Fruit fly (Drosophila melanogaster) whole organism, embryonic: ENCODE measurements around the gene sicily.

ENCODE experiments used
- B-H1 ChIP-seq: fragments of 200-800 bp; sonication (Bioruptor generic); IDR thresholded peaks from 3 replicates; pipeline ENCODE4 v1.3.6; 2022; ENCODE audit warnings: missing biosample characterization, missing genetic modification characterization
- Bteb2 ChIP-seq: fragments of 200-800 bp; sonication (Bioruptor generic); optimal IDR thresholded peaks from 2 replicates; lab custom pipeline; 2016; ENCODE audit warnings: missing biosample characterization, missing genetic modification characterization
- CG11093 ChIP-seq: fragments of 200-800 bp; sonication (Bioruptor generic); IDR thresholded peaks from 3 replicates; pipeline ENCODE4 v1.3.6; 2022; ENCODE audit warnings: missing biosample characterization, missing genetic modification characterization
- CG11560 ChIP-seq: fragments of 200-800 bp; sonication (Bioruptor generic); IDR thresholded peaks from 3 replicates; pipeline ENCODE4 v1.3.6; 2022; ENCODE audit warnings: missing biosample characterization, missing genetic modification characterization
- CG12299 ChIP-seq: fragments of 200-800 bp; sonication (Bioruptor generic); optimal IDR thresholded peaks from 2 replicates; lab custom pipeline; 2018; ENCODE audit warnings: missing biosample characterization, mild to moderate bottlenecking, missing genetic modification characterization
- CG12942 ChIP-seq: fragments of 200-800 bp; sonication (Bioruptor generic); optimal IDR thresholded peaks from 3 replicates; lab custom pipeline; 2016; ENCODE audit warnings: missing biosample characterization, missing genetic modification characterization
- CG15601 ChIP-seq: fragments of 200-800 bp; sonication (Bioruptor generic); optimal IDR thresholded peaks from 3 replicates; lab custom pipeline; 2019; ENCODE audit warnings: missing biosample characterization, mild to moderate bottlenecking, missing genetic modification characterization, moderate library complexity
- CG17829 ChIP-seq: fragments of 200-800 bp; optimal IDR thresholded peaks from 2 replicates; lab custom pipeline; 2019; ENCODE audit warnings: missing biosample characterization, mild to moderate bottlenecking, missing genetic modification characterization, moderate library complexity
- CG18011 ChIP-seq: fragments of 200-800 bp; sonication (Bioruptor generic); optimal IDR thresholded peaks from 2 replicates; lab custom pipeline; 2017; ENCODE audit warnings: missing biosample characterization, missing genetic modification characterization, mild to moderate bottlenecking, moderate library complexity, missing genotype
- CG18262 ChIP-seq: fragments of 200-800 bp; optimal IDR thresholded peaks from 3 replicates; lab custom pipeline; 2019; ENCODE audit warnings: missing biosample characterization, mild to moderate bottlenecking, missing genetic modification characterization, moderate library complexity
- CG18599 ChIP-seq: fragments of 200-800 bp; sonication (Bioruptor generic); optimal IDR thresholded peaks from 3 replicates; lab custom pipeline; 2017; ENCODE audit warnings: missing biosample characterization, missing genetic modification characterization, mild to moderate bottlenecking, moderate library complexity, missing genetic modification reagents
- CG18619 ChIP-seq: fragments of 200-800 bp; sonication (Bioruptor generic); optimal IDR thresholded peaks from 3 replicates; lab custom pipeline; 2017; ENCODE audit warnings: missing biosample characterization, mild to moderate bottlenecking, missing genetic modification characterization
- CG2199 ChIP-seq: fragments of 200-800 bp; sonication (Bioruptor generic); IDR thresholded peaks from 3 replicates; pipeline ENCODE4 v1.3.6; 2022; ENCODE audit warnings: missing biosample characterization, missing genetic modification characterization
- CG2875 ChIP-seq: fragments of 200-800 bp; sonication (Bioruptor generic); optimal IDR thresholded peaks from 2 replicates; lab custom pipeline; 2017; ENCODE audit warnings: missing biosample characterization, mild to moderate bottlenecking, missing genetic modification characterization, missing genetic modification reagents
- CG2889 ChIP-seq: fragments of 200-800 bp; sonication (Bioruptor generic); IDR thresholded peaks from 3 replicates; pipeline ENCODE4 v1.3.6; 2022; ENCODE audit warnings: missing biosample characterization, missing genetic modification characterization
- CG31224 ChIP-seq: fragments of 200-800 bp; sonication (Bioruptor generic); IDR thresholded peaks from 2 replicates; pipeline ENCODE4 v1.3.6; 2022; ENCODE audit warnings: missing biosample characterization, missing genetic modification characterization
- CG31365 ChIP-seq: fragments of 200-800 bp; sonication (Bioruptor generic); optimal IDR thresholded peaks from 2 replicates; lab custom pipeline; 2018; ENCODE audit warnings: missing biosample characterization, mild to moderate bottlenecking, missing genetic modification characterization
- CG32532 ChIP-seq: fragments of 200-800 bp; sonication (Bioruptor generic); IDR thresholded peaks from 2 replicates; pipeline ENCODE4 v1.3.6; 2022; ENCODE audit warnings: missing biosample characterization, missing genetic modification characterization
- CG33213 ChIP-seq: fragments of 200-800 bp; sonication (Bioruptor generic); optimal IDR thresholded peaks from 3 replicates; lab custom pipeline; 2016; ENCODE audit warnings: missing biosample characterization, missing genetic modification characterization
- CG33557 ChIP-seq: fragments of 200-800 bp; sonication (Bioruptor generic); optimal IDR thresholded peaks from 2 replicates; lab custom pipeline; 2019; ENCODE audit warnings: missing biosample characterization, mild to moderate bottlenecking, missing genetic modification characterization, moderate library complexity
- CG3847 ChIP-seq: fragments of 200-800 bp; sonication (Bioruptor generic); IDR thresholded peaks from 2 replicates; pipeline ENCODE4 v1.3.6; 2022; ENCODE audit warnings: missing biosample characterization, missing genetic modification characterization
- CG9932 ChIP-seq: fragments of 200-800 bp; sonication (Bioruptor generic); IDR thresholded peaks from 2 replicates; pipeline ENCODE4 v1.3.6; 2022; ENCODE audit warnings: missing biosample characterization, missing genetic modification characterization
- CkIIα-i1 ChIP-seq: fragments of 200-800 bp; sonication (Bioruptor generic); IDR thresholded peaks from 2 replicates; pipeline ENCODE4 v1.3.6; 2022; ENCODE audit warnings: missing biosample characterization, missing genetic modification characterization
- Dfd ChIP-seq, 2 experiments: fragments of >200 bp; optimal IDR thresholded peaks; 2 replicates each; lab custom pipeline; 2017; ENCODE audit warnings: missing biosample characterization in 2 of 2, missing genetic modification characterization in 2 of 2
- Dip3 ChIP-seq: fragments of 200-800 bp; sonication (Bioruptor generic); optimal IDR thresholded peaks from 3 replicates; lab custom pipeline; 2016; ENCODE audit warnings: missing biosample characterization, missing genetic modification characterization
- Elba2 ChIP-seq: fragments of 200-800 bp; sonication (Bioruptor generic); optimal IDR thresholded peaks from 3 replicates; lab custom pipeline; 2016; ENCODE audit warnings: missing biosample characterization, missing genetic modification characterization
- Fer3 ChIP-seq: fragments of 200-800 bp; sonication (Bioruptor generic); optimal IDR thresholded peaks from 2 replicates; lab custom pipeline; 2018; ENCODE audit warnings: missing biosample characterization, mild to moderate bottlenecking, missing genetic modification characterization, moderate library complexity
- MTF-1 ChIP-seq: fragments of 200-800 bp; sonication (Bioruptor generic); optimal IDR thresholded peaks from 2 replicates; lab custom pipeline; 2018; ENCODE audit warnings: missing biosample characterization, mild to moderate bottlenecking, missing genetic modification characterization, borderline replicate concordance
- Mrtf ChIP-seq: fragments of 200-800 bp; sonication (Bioruptor generic); IDR thresholded peaks from 3 replicates; pipeline ENCODE4 v1.3.6; 2022; ENCODE audit warnings: missing biosample characterization, missing genetic modification characterization
- Myb ChIP-seq: fragments of 200-800 bp; sonication (Bioruptor generic); optimal IDR thresholded peaks from 2 replicates; lab custom pipeline; 2016; ENCODE audit warnings: missing biosample characterization, missing genetic modification characterization
- Oli ChIP-seq: fragments of 200-800 bp; sonication (Bioruptor generic); optimal IDR thresholded peaks from 2 replicates; lab custom pipeline; 2018; ENCODE audit warnings: missing biosample characterization, mild to moderate bottlenecking, missing genetic modification characterization, moderate library complexity
- Rx ChIP-seq: fragments of 200-800 bp; sonication (Bioruptor generic); IDR thresholded peaks from 2 replicates; pipeline ENCODE4 v1.3.6; 2022; ENCODE audit warnings: missing biosample characterization, missing genetic modification characterization
- Scr ChIP-seq: fragments of 200-800 bp; sonication (Bioruptor generic); IDR thresholded peaks from 2 replicates; pipeline ENCODE4 v1.3.6; 2022; ENCODE audit warnings: missing biosample characterization, missing genetic modification characterization; ENCODE audit not compliant: partially characterized antibody
- Ssrp ChIP-seq: fragments of 200-800 bp; sonication (Bioruptor generic); optimal IDR thresholded peaks from 2 replicates; lab custom pipeline; 2018; ENCODE audit warnings: missing biosample characterization, mild to moderate bottlenecking, missing genetic modification characterization, moderate library complexity
- Trl ChIP-seq, 3 experiments: fragments of >200 bp in 2 of 3; fragments of 200-800 bp in 1 of 3; sonication (Bioruptor generic) in 1 of 3; optimal IDR thresholded peaks; 2 replicates in 1 of 3; 3 replicates in 2 of 3; lab custom pipeline; 2016 to 2017; ENCODE audit warnings: missing biosample characterization in 1 of 3, missing genetic modification characterization in 1 of 3
- ap ChIP-seq: fragments of 200-800 bp; sonication (Bioruptor generic); IDR thresholded peaks from 2 replicates; pipeline ENCODE4 v1.3.6; 2022; ENCODE audit warnings: missing biosample characterization, missing genetic modification characterization
- chif ChIP-seq, 2 experiments: fragments of 200-800 bp; sonication (Bioruptor generic); optimal IDR thresholded peaks; 3 replicates each; lab custom pipeline; 2016; ENCODE audit warnings: missing biosample characterization in 2 of 2, missing genetic modification characterization in 2 of 2
- crp ChIP-seq, 2 experiments: fragments of 200-800 bp; sonication (Bioruptor generic); optimal IDR thresholded peaks; 2 replicates in 1 of 2; 3 replicates in 1 of 2; lab custom pipeline; 2017; ENCODE audit warnings: missing biosample characterization in 2 of 2, missing genetic modification characterization in 2 of 2, mild to moderate bottlenecking in 1 of 2, moderate library complexity in 1 of 2
- eyg ChIP-seq: fragments of 200-800 bp; sonication (Bioruptor generic); optimal IDR thresholded peaks from 3 replicates; lab custom pipeline; 2016; ENCODE audit warnings: missing biosample characterization, missing genetic modification characterization
- grn ChIP-seq: fragments of 200-800 bp; sonication (Bioruptor generic); optimal IDR thresholded peaks from 3 replicates; lab custom pipeline; 2017; ENCODE audit warnings: missing biosample characterization, missing genetic modification characterization
- lov ChIP-seq, 2 experiments: fragments of 200-800 bp in 1 of 2; fragments of >200 bp in 1 of 2; sonication (Bioruptor generic) in 1 of 2; IDR thresholded peaks in 1 of 2; optimal IDR thresholded peaks in 1 of 2; 2 replicates in 1 of 2; 3 replicates in 1 of 2; pipeline versions ENCODE4 v1.3.6 to Lab custom; 2017 to 2022; ENCODE audit warnings: missing biosample characterization in 1 of 2, missing genetic modification characterization in 1 of 2
- nerfin-1 ChIP-seq: fragments of 200-800 bp; sonication (Bioruptor generic); optimal IDR thresholded peaks from 3 replicates; lab custom pipeline; 2019; ENCODE audit warnings: missing biosample characterization, mild to moderate bottlenecking, missing genetic modification characterization, moderate library complexity
- psq ChIP-seq: fragments of 200-800 bp; sonication (Bioruptor generic); optimal IDR thresholded peaks from 2 replicates; lab custom pipeline; 2017; ENCODE audit warnings: missing biosample characterization, missing genetic modification characterization
- pum ChIP-seq: fragments of 200-800 bp; sonication (Bioruptor generic); optimal IDR thresholded peaks from 2 replicates; lab custom pipeline; 2016; ENCODE audit warnings: missing biosample characterization, missing genetic modification characterization
- sisA ChIP-seq: fragments of 200-800 bp; sonication (Bioruptor generic); IDR thresholded peaks from 2 replicates; pipeline ENCODE4 v1.3.6; 2022; ENCODE audit warnings: missing biosample characterization, missing genetic modification characterization
- stwl ChIP-seq: fragments of 200-800 bp; sonication (Bioruptor generic); optimal IDR thresholded peaks from 3 replicates; lab custom pipeline; 2018; ENCODE audit warnings: missing biosample characterization, mild to moderate bottlenecking, missing genetic modification characterization, moderate library complexity
- tup ChIP-seq: fragments of 200-800 bp; sonication (Bioruptor generic); optimal IDR thresholded peaks from 2 replicates; lab custom pipeline; 2016; ENCODE audit warnings: missing biosample characterization, mild to moderate bottlenecking, missing genetic modification characterization, moderate library complexity
- zf30C ChIP-seq: fragments of 200-800 bp; sonication (Bioruptor generic); optimal IDR thresholded peaks from 3 replicates; lab custom pipeline; 2018; ENCODE audit warnings: missing biosample characterization, mild to moderate bottlenecking, missing genetic modification characterization
- zfh1 ChIP-seq: fragments of 200-800 bp; sonication (Bioruptor generic); IDR thresholded peaks from 3 replicates; pipeline ENCODE4 v1.3.6; 2022; ENCODE audit warnings: missing biosample characterization, missing genetic modification characterization

The sicily gene

DNA sequence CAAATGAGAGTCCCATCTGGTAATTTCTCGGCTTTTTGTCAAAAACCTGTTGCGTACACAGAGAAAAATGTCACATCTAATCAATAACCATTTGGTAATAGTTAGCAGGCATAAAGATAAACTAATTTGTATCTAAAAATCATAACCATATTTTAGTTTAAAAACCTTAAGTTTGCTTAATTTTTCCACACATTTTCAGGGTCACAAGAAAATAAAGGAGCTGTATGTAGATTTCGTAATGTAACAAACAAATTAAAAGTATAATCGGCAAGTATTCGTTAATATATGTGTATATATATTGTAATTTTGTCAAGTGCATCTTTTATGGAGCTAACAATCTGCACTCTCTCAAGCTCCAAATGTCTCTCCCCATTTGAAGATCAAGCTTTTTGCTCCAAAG lies 29.4 kb downstream of the sicily start (continued):
- TF ChIP-seq CG12299 (tag; lab: Kevin White, UChicago) (peak; percentile 87), CG12942 (GFP tag; lab: Kevin White, UChicago) (peak; percentile 72), zf30C (GFP tag; lab: Kevin White, UChicago) (peak; percentile 78), CG3847 (GFP tag; lab: Robert Waterston, UW) (peak; percentile 88), CG18619 (GFP tag; lab: Kevin White, UChicago) (peak; percentile 84), CkIIα-i1 (GFP tag; lab: Robert Waterston, UW) (no peak), CG33213 (peak; percentile 29), CG18011 (GFP tag; lab: Kevin White, UChicago) (peak; percentile 64), Bteb2 (GFP tag; lab: Kevin White, UChicago) (peak; percentile 61), crp (GFP tag; optimal IDR thresholded peaks at IDR 0.05; lab: Kevin White, UChicago) (peak in 1 of 2 experiments; percentile 45), CG11560 (tag; lab: Robert Waterston, UW) (peak; percentile 68), Dip3 (GFP tag; lab: Kevin White, UChicago) (peak; percentile 69), CG2199 (GFP tag; lab: Robert Waterston, UW) (0 out of 3 replicates have a peak, but pooled peaks have one; percentile 42), Rx (peak; percentile 59; the same call in 1 of the 2 replicates), psq (GFP tag; lab: Kevin White, UChicago) (peak; percentile 34), eyg (peak; percentile 71), Scr (GFP tag; lab: Robert Waterston, UW) (no peak), lov (optimal IDR thresholded peaks at IDR 0.05; lab: Kevin White, UChicago) (no peak), lov (GFP tag; IDR thresholded peaks at IDR 0.05; lab: Robert Waterston, UW) (0 out of 3 replicates have a peak, but pooled peaks have one; percentile 20), CG33557 (GFP tag; lab: Kevin White, UChicago) (peak; percentile 79), Mrtf (GFP tag; lab: Robert Waterston, UW) (peak; percentile 76; the same call in 2 of the 3 replicates), Trl (optimal IDR thresholded peaks at IDR 0.05; lab: Kevin White, UChicago) (peak; percentile 33 to 64), Trl (GFP tag; optimal IDR thresholded peaks at IDR 0.05; lab: Kevin White, UChicago) (peak; percentile 69), CG15601 (tag; lab: Kevin White, UChicago) (peak; percentile 91), tup (GFP tag; lab: Kevin White, UChicago) (no peak), Fer3 (tag; lab: Kevin White, UChicago) (peak; percentile 89), grn (peak; percentile 29), sisA (GFP tag; lab: Robert Waterston, UW) (peak; percentile 81), Dfd (GFP tag; optimal IDR thresholded peaks at IDR 0.05; lab: Kevin White, UChicago) (no peak), CG11093 (GFP tag; lab: Robert Waterston, UW) (peak; percentile 78), MTF-1 (GFP tag; lab: Kevin White, UChicago) (peak; percentile 65), CG17829 (peak; percentile 93), ap (peak; percentile 77), CG31365 (tag; lab: Kevin White, UChicago) (peak; percentile 52), Ssrp (tag; lab: Kevin White, UChicago) (peak; percentile 92), Oli (tag; lab: Kevin White, UChicago) (peak; percentile 93), nerfin-1 (tag; lab: Kevin White, UChicago) (peak; percentile 90), Elba2 (GFP tag; lab: Kevin White, UChicago) (no peak), CG2889 (GFP tag; lab: Robert Waterston, UW) (0 out of 3 replicates have a peak, but pooled peaks have one; percentile 50), zfh1 (GFP tag; lab: Robert Waterston, UW) (peak; percentile 87), CG9932 (peak; percentile 86), B-H1 (GFP tag; lab: Robert Waterston, UW) (peak; percentile 79), pum (GFP tag; lab: Kevin White, UChicago) (peak; percentile 74), CG32532 (GFP tag; lab: Robert Waterston, UW) (peak; percentile 92), CG18599 (GFP tag; lab: Kevin White, UChicago) (peak; percentile 87), CG31224 (GFP tag; lab: Robert Waterston, UW) (peak; percentile 81), stwl (tag; lab: Kevin White, UChicago) (no peak), CG2875 (GFP tag; lab: Kevin White, UChicago) (peak; percentile 80), Myb (GFP tag; lab: Kevin White, UChicago) (peak; percentile 32), chif (GFP tag; optimal IDR thresholded peaks at IDR 0.05; lab: Kevin White, UChicago) (peak; percentile 58 to 71), CG18262 (tag; lab: Kevin White, UChicago) (peak; percentile 96)
